Worm (Caenorhabditis elegans): Measurements from ENCODE around the gene F11D11.22.
"Not testable (repeated sequence)": the region's sequence is repeated elsewhere in the genome, so short reads cannot be mapped to it uniquely, and the experiment has no call there.

Gene F11D11.22

ce11 chrV:18731579-18732041 lies 30.5 kb upstream of the F11D11.22 start, which contains the start of the genes asp-18 and scl-19:
Gene asp-18, minus strand, starts transcription at chrV:18731679.
Gene scl-19, plus strand, starts transcription at chrV:18731991.
- no peak for TF ChIP-seq ztf-23 (GFP tag; IDR thresholded peaks at IDR 0.05)
- TF ChIP-seq ztf-29 (GFP tag; IDR thresholded peaks at IDR 0.05): no peak
- no peak for TF ChIP-seq med-1 (GFP tag; optimal IDR thresholded peaks at IDR 0.05; ENCODE audit: insufficient read depth)
- no peak for TF ChIP-seq ref-1 (GFP tag; conservative IDR thresholded peaks at IDR 0.05)
- TF ChIP-seq T22C8.4 (GFP tag; IDR thresholded peaks at IDR 0.05): no peak
- TF ChIP-seq flt-1 (GFP tag; IDR thresholded peaks at IDR 0.05): no peak
- TF ChIP-seq klf-2 (GFP tag; conservative IDR thresholded peaks at IDR 0.05): no peak
- TF ChIP-seq tab-1 (GFP tag; IDR thresholded peaks at IDR 0.05): no peak
- no peak for TF ChIP-seq cog-1 (tag; optimal IDR thresholded peaks at IDR 0.05)

- TF ChIP-seq ref-1 (GFP tag; conservative IDR thresholded peaks at IDR 0.05) (no peak), med-1 (GFP tag; optimal IDR thresholded peaks at IDR 0.05; ENCODE audit: insufficient read depth) (no peak), flt-1 (GFP tag; IDR thresholded peaks at IDR 0.05) (no peak), cog-1 (tag; optimal IDR thresholded peaks at IDR 0.05) (no peak), ztf-23 (GFP tag; IDR thresholded peaks at IDR 0.05) (no peak), tab-1 (GFP tag; IDR thresholded peaks at IDR 0.05) (no peak), klf-2 (GFP tag; conservative IDR thresholded peaks at IDR 0.05) (no peak), ztf-29 (GFP tag; IDR thresholded peaks at IDR 0.05) (no peak), T22C8.4 (GFP tag; IDR thresholded peaks at IDR 0.05) (no peak)
Measured at ce11 chrV:18733942-18734341, 28.2 kb upstream of the F11D11.22 start.

- TF ChIP-seq klf-2 (GFP tag; conservative IDR thresholded peaks at IDR 0.05) (no peak), med-1 (GFP tag; optimal IDR thresholded peaks at IDR 0.05; ENCODE audit: insufficient read depth) (no peak), T22C8.4 (GFP tag; IDR thresholded peaks at IDR 0.05) (no peak)
Measured at ce11 chrV:18734381-18734780, 27.8 kb upstream of the F11D11.22 start, which contains the start of gene scl-20. Gene scl-20, minus strand, starts transcription at chrV:18734481.

- no peak for TF ChIP-seq flt-1 (GFP tag; IDR thresholded peaks at IDR 0.05)
- TF ChIP-seq klf-2 (GFP tag; conservative IDR thresholded peaks at IDR 0.05): no peak
- no peak for TF ChIP-seq ztf-29 (GFP tag; IDR thresholded peaks at IDR 0.05)
- no peak for TF ChIP-seq ref-1 (GFP tag; conservative IDR thresholded peaks at IDR 0.05)
- no peak for TF ChIP-seq med-1 (GFP tag; optimal IDR thresholded peaks at IDR 0.05; ENCODE audit: insufficient read depth)
- no peak for TF ChIP-seq cog-1 (tag; optimal IDR thresholded peaks at IDR 0.05)
- no peak for TF ChIP-seq ztf-23 (GFP tag; IDR thresholded peaks at IDR 0.05)
- TF ChIP-seq T22C8.4 (GFP tag; IDR thresholded peaks at IDR 0.05): no peak
- TF ChIP-seq tab-1 (GFP tag; IDR thresholded peaks at IDR 0.05): no peak
Measured at ce11 chrV:18737646-18738045, 24.5 kb upstream of the F11D11.22 start.

ce11 chrV:18742108-18742507 lies 20.0 kb upstream of the F11D11.22 start, which contains the start of gene clec-250:
Gene clec-250, minus strand, starts transcription at chrV:18742208.
- TF ChIP-seq cog-1 (tag; optimal IDR thresholded peaks at IDR 0.05) (no peak), klf-2 (GFP tag; conservative IDR thresholded peaks at IDR 0.05) (no peak), ref-1 (GFP tag; conservative IDR thresholded peaks at IDR 0.05) (no peak), ztf-23 (GFP tag; IDR thresholded peaks at IDR 0.05) (no peak), ztf-29 (GFP tag; IDR thresholded peaks at IDR 0.05) (no peak)

ce11 chrV:18746937-18747660 lies 15.0 kb upstream of the F11D11.22 start, which contains the start of gene clec-251:
Gene clec-251, minus strand, starts transcription at chrV:18746987.
- TF ChIP-seq ztf-29 (GFP tag; IDR thresholded peaks at IDR 0.05) (no peak), klf-2 (GFP tag; conservative IDR thresholded peaks at IDR 0.05) (no peak), med-1 (GFP tag; optimal IDR thresholded peaks at IDR 0.05; ENCODE audit: insufficient read depth) (no peak), cog-1 (tag; optimal IDR thresholded peaks at IDR 0.05) (no peak), ztf-23 (GFP tag; IDR thresholded peaks at IDR 0.05) (no peak), T22C8.4 (GFP tag; IDR thresholded peaks at IDR 0.05) (no peak), ref-1 (GFP tag; conservative IDR thresholded peaks at IDR 0.05) (no peak)

ce11 chrV:18748726-18749125 lies 13.4 kb upstream of the F11D11.22 start, which contains the start of gene clec-252:
Gene clec-252, minus strand, starts transcription at chrV:18748826.
- TF ChIP-seq T22C8.4 (GFP tag; IDR thresholded peaks at IDR 0.05) (no peak), ztf-23 (GFP tag; IDR thresholded peaks at IDR 0.05) (no peak), ztf-29 (GFP tag; IDR thresholded peaks at IDR 0.05) (no peak)

- TF ChIP-seq ztf-23 (GFP tag; IDR thresholded peaks at IDR 0.05) (0 out of 2 replicates have a peak, but pooled peaks have one; percentile 6), ref-1 (GFP tag; conservative IDR thresholded peaks at IDR 0.05) (no peak), tab-1 (GFP tag; IDR thresholded peaks at IDR 0.05) (no peak)
Measured at ce11 chrV:18750445-18750844, 11.7 kb upstream of the F11D11.22 start, which contains the start of the genes F11D11.21 and F11D11.12. Gene F11D11.21, minus strand, starts transcription at chrV:18750545. Gene F11D11.12, minus strand, starts transcription at chrV:18750682.

- TF ChIP-seq flt-1 (GFP tag; IDR thresholded peaks at IDR 0.05) (no peak), T22C8.4 (GFP tag; IDR thresholded peaks at IDR 0.05) (no peak), ref-1 (GFP tag; conservative IDR thresholded peaks at IDR 0.05) (no peak), ztf-23 (GFP tag; IDR thresholded peaks at IDR 0.05) (no peak), tab-1 (GFP tag; IDR thresholded peaks at IDR 0.05) (no peak), med-1 (GFP tag; optimal IDR thresholded peaks at IDR 0.05; ENCODE audit: insufficient read depth) (no peak), cog-1 (tag; optimal IDR thresholded peaks at IDR 0.05) (no peak), klf-2 (GFP tag; conservative IDR thresholded peaks at IDR 0.05) (no peak), ztf-29 (GFP tag; IDR thresholded peaks at IDR 0.05) (no peak)
Measured at ce11 chrV:18753036-18753435, 9.1 kb upstream of the F11D11.22 start, which contains the start of gene F11D11.6. Gene F11D11.6, minus strand, starts transcription at chrV:18753136.

ce11 chrV:18754328-18754727 lies 7.8 kb upstream of the F11D11.22 start, which contains the start of gene clec-254:
Gene clec-254, minus strand, starts transcription at chrV:18754428.
- not testable (repeated sequence) for TF ChIP-seq med-1 (GFP tag; optimal IDR thresholded peaks at IDR 0.05; ENCODE audit: insufficient read depth); T22C8.4 (GFP tag; IDR thresholded peaks at IDR 0.05); flt-1 (GFP tag; IDR thresholded peaks at IDR 0.05)
